Worm (Caenorhabditis elegans) whole organism, L4 larva: ENCODE data around the gene F35H8.4.
A peak's percentile ranks its signal among the peaks of the same experiment; 100 is the strongest.

Experiments
- D1046.2 ChIP-seq: fragments of 200-800 bp; sonication (Bioruptor generic); IDR thresholded peaks from 2 replicates; pipeline ENCODE4 v1.3.6; 2022; ENCODE audit warnings: missing genetic modification characterization, missing compliant biosample characterization
- F37D6.2 ChIP-seq: sonication (generic microtip); optimal IDR thresholded peaks from 2 replicates; lab custom pipeline; 2016; ENCODE audit warnings: mild to moderate bottlenecking, missing genetic modification characterization, missing compliant biosample characterization
- F49E8.2 ChIP-seq: sonication (generic microtip); optimal IDR thresholded peaks from 2 replicates; lab custom pipeline; 2016; ENCODE audit warnings: missing compliant biosample characterization, mild to moderate bottlenecking, missing genetic modification characterization, borderline replicate concordance
- T20F7.1 ChIP-seq: fragments of 200-800 bp; sonication (Bioruptor generic); optimal IDR thresholded peaks from 2 replicates; lab custom pipeline; 2018; ENCODE audit warnings: mild to moderate bottlenecking, missing genetic modification characterization, missing compliant biosample characterization
- aha-1 ChIP-seq: fragments of 150-350 bp; peaks from one replicate; lab custom pipeline; 2014; ENCODE audit warnings: missing biosample characterization, missing genetic modification characterization
- ceh-20 ChIP-seq: fragments of 200-800 bp; sonication (Bioruptor generic); IDR thresholded peaks from 2 replicates; pipeline ENCODE4 v1.3.6; 2022; ENCODE audit warnings: missing genetic modification reagents, missing genetic modification characterization, missing compliant biosample characterization
- ceh-44 ChIP-seq: fragments of 200-800 bp; sonication (Bioruptor generic); IDR thresholded peaks from 2 replicates; pipeline ENCODE4 v1.3.6; 2022; ENCODE audit warnings: missing genetic modification reagents, missing genetic modification characterization, missing compliant biosample characterization
- ctbp-1 ChIP-seq: fragments of 200-800 bp; sonication (Bioruptor generic); IDR thresholded peaks from 2 replicates; pipeline ENCODE4 v1.3.6; 2022; ENCODE audit warnings: missing genetic modification reagents, missing genetic modification characterization, missing compliant biosample characterization
- daf-12 ChIP-seq: fragments of 150-350 bp; optimal IDR thresholded peaks from 2 replicates; lab custom pipeline; 2014; ENCODE audit warnings: missing biosample characterization, missing genetic modification reagents, missing genetic modification characterization
- daf-16 ChIP-seq, 3 experiments: sonication (generic microtip); optimal IDR thresholded peaks; 2 replicates each; lab custom pipeline; 2016 to 2017; ENCODE audit warnings: missing genetic modification characterization in 3 of 3, missing genetic modification reagents in 3 of 3, mild to moderate bottlenecking in 2 of 3, missing compliant biosample characterization in 2 of 3, missing biosample characterization in 1 of 3, moderate library complexity in 1 of 3
- daf-8 ChIP-seq: fragments of 200-800 bp; sonication (Bioruptor generic); IDR thresholded peaks from 2 replicates; pipeline ENCODE4 v1.3.6; 2022; ENCODE audit warnings: missing genetic modification characterization, missing compliant biosample characterization
- dmd-6 ChIP-seq: fragments of 200-800 bp; sonication (Bioruptor generic); IDR thresholded peaks from 2 replicates; pipeline ENCODE4 v1.3.6; 2022; ENCODE audit warnings: missing genetic modification reagents, missing genetic modification characterization, missing compliant biosample characterization
- dmd-8 ChIP-seq: fragments of 200-800 bp; sonication (Bioruptor generic); IDR thresholded peaks from 2 replicates; pipeline ENCODE4 v1.3.6; 2022; ENCODE audit warnings: missing genetic modification characterization, missing compliant biosample characterization
- dmd-9 ChIP-seq: fragments of 200-800 bp; sonication (Bioruptor generic); IDR thresholded peaks from 2 replicates; pipeline ENCODE4 v1.3.6; 2022; ENCODE audit warnings: missing genetic modification reagents, missing genetic modification characterization, missing compliant biosample characterization
- dpl-1 ChIP-seq: fragments of 150-350 bp; optimal IDR thresholded peaks from 2 replicates; lab custom pipeline; 2014; ENCODE audit warnings: missing biosample characterization, missing genetic modification reagents, missing genetic modification characterization
- duxl-1 ChIP-seq: sonication (generic microtip); optimal IDR thresholded peaks from 2 replicates; lab custom pipeline; 2016; ENCODE audit warnings: mild to moderate bottlenecking, missing genetic modification characterization, moderate library complexity, missing compliant biosample characterization; ENCODE audit not compliant: poor library complexity
- dve-1 ChIP-seq: sonication (generic microtip); optimal IDR thresholded peaks from 2 replicates; lab custom pipeline; 2017; ENCODE audit warnings: antibody characterized with exemption, mild to moderate bottlenecking, missing genetic modification characterization, missing compliant biosample characterization; ENCODE audit not compliant: insufficient read depth
- fkh-10 ChIP-seq: fragments of 150-350 bp; optimal IDR thresholded peaks from 2 replicates; lab custom pipeline; 2014; ENCODE audit warnings: missing biosample characterization, missing genetic modification reagents, missing genetic modification characterization
- hif-1 ChIP-seq, 2 experiments: sonication (generic microtip); optimal IDR thresholded peaks; 2 replicates each; lab custom pipeline; 2016 to 2017; ENCODE audit warnings: missing compliant biosample characterization in 2 of 2, missing genetic modification characterization in 2 of 2, missing genetic modification reagents in 2 of 2, missing genotype in 2 of 2, mild to moderate bottlenecking in 1 of 2
- hlh-11 ChIP-seq: fragments of 200-800 bp; sonication (Bioruptor generic); optimal IDR thresholded peaks from 2 replicates; lab custom pipeline; 2018; ENCODE audit warnings: mild to moderate bottlenecking, missing genetic modification characterization, missing compliant biosample characterization
- hlh-30 ChIP-seq: sonication (generic microtip); optimal IDR thresholded peaks from 2 replicates; lab custom pipeline; 2017; ENCODE audit warnings: antibody characterized with exemption, mild to moderate bottlenecking, missing genetic modification characterization, missing compliant biosample characterization; ENCODE audit not compliant: insufficient read depth
- lir-3 ChIP-seq: sonication (generic microtip); optimal IDR thresholded peaks from 2 replicates; lab custom pipeline; 2016; ENCODE audit warnings: mild to moderate bottlenecking, missing genetic modification characterization, missing compliant biosample characterization
- lsy-2 ChIP-seq, 2 experiments: fragments of 150-350 bp in 1 of 2; sonication (generic microtip) in 1 of 2; optimal IDR thresholded peaks; 2 replicates each; lab custom pipeline; 2014 to 2017; ENCODE audit warnings: missing biosample characterization in 2 of 2, missing genetic modification characterization in 2 of 2
- madf-5 ChIP-seq, 2 experiments: fragments of 200-800 bp; sonication (Bioruptor generic); IDR thresholded peaks; 2 replicates each; pipeline ENCODE4 v1.3.6; 2022; ENCODE audit warnings: missing compliant biosample characterization in 2 of 2, missing genetic modification characterization in 2 of 2
- madf-9 ChIP-seq: fragments of 200-800 bp; sonication (Bioruptor generic); conservative IDR thresholded peaks from 2 replicates; pipeline ENCODE4 v1.3.6; 2022; ENCODE audit warnings: missing genetic modification reagents, missing genetic modification characterization, missing compliant biosample characterization
- mdl-1 ChIP-seq, 2 experiments: fragments of 150-350 bp in 1 of 2; sonication (generic microtip) in 1 of 2; optimal IDR thresholded peaks; 2 replicates each; lab custom pipeline; 2014 to 2017; ENCODE audit warnings: missing biosample characterization in 2 of 2, missing genetic modification characterization in 2 of 2
- mxl-2 ChIP-seq: fragments of 200-800 bp; sonication (Bioruptor generic); conservative IDR thresholded peaks from 2 replicates; pipeline ENCODE4 v1.3.6; 2022; ENCODE audit warnings: missing genetic modification reagents, missing genetic modification characterization, missing compliant biosample characterization
- mxl-3 ChIP-seq: fragments of 200-800 bp; sonication (Bioruptor generic); optimal IDR thresholded peaks from 2 replicates; lab custom pipeline; 2018; ENCODE audit warnings: mild to moderate bottlenecking, missing genetic modification characterization, missing compliant biosample characterization
- nhr-10 ChIP-seq: fragments of 150-350 bp; optimal IDR thresholded peaks from 2 replicates; lab custom pipeline; 2014; ENCODE audit warnings: missing biosample characterization, missing genetic modification characterization
- nhr-11 ChIP-seq: fragments of 150-350 bp; optimal IDR thresholded peaks from 2 replicates; lab custom pipeline; 2014; ENCODE audit warnings: missing biosample characterization, missing genetic modification characterization
- nhr-237 ChIP-seq: sonication (generic microtip); optimal IDR thresholded peaks from 2 replicates; lab custom pipeline; 2017; ENCODE audit warnings: missing biosample characterization, missing genetic modification characterization
- nhr-25 ChIP-seq: sonication (generic microtip); optimal IDR thresholded peaks from 2 replicates; lab custom pipeline; 2017; ENCODE audit warnings: missing genetic modification characterization, mild to moderate bottlenecking, missing compliant biosample characterization, antibody characterized with exemption, moderate library complexity, borderline replicate concordance; ENCODE audit not compliant: insufficient read depth
- nhr-28 ChIP-seq: fragments of 150-350 bp; optimal IDR thresholded peaks from 2 replicates; lab custom pipeline; 2014; ENCODE audit warnings: missing biosample characterization, missing genetic modification characterization
- nhr-48 ChIP-seq: sonication (generic microtip); optimal IDR thresholded peaks from 2 replicates; lab custom pipeline; 2016; ENCODE audit warnings: mild to moderate bottlenecking, missing genetic modification characterization, missing compliant biosample characterization
- nhr-76 ChIP-seq: fragments of 150-350 bp; optimal IDR thresholded peaks from 2 replicates; lab custom pipeline; 2014; ENCODE audit warnings: missing biosample characterization, missing genetic modification characterization
- unc-130 ChIP-seq: sonication (generic microtip); optimal IDR thresholded peaks from 2 replicates; lab custom pipeline; 2016; ENCODE audit warnings: missing genetic modification reagents, missing genetic modification characterization, missing compliant biosample characterization
- unc-62 ChIP-seq, 3 experiments: fragments of 150-350 bp in 1 of 3; sonication (generic microtip); optimal IDR thresholded peaks in 2 of 3; peaks in 1 of 3; 1 replicate in 1 of 3; 2 replicates in 2 of 3; lab custom pipeline; 2014 to 2017; ENCODE audit warnings: missing biosample characterization in 3 of 3, missing genetic modification characterization in 3 of 3, missing genetic modification reagents in 3 of 3, missing genotype in 1 of 3
- zip-11 ChIP-seq: fragments of 200-800 bp; sonication (Bioruptor generic); IDR thresholded peaks from 2 replicates; pipeline ENCODE4 v1.3.6; 2022; ENCODE audit warnings: missing genetic modification characterization, missing compliant biosample characterization

F35H8.4 gene

DNA sequence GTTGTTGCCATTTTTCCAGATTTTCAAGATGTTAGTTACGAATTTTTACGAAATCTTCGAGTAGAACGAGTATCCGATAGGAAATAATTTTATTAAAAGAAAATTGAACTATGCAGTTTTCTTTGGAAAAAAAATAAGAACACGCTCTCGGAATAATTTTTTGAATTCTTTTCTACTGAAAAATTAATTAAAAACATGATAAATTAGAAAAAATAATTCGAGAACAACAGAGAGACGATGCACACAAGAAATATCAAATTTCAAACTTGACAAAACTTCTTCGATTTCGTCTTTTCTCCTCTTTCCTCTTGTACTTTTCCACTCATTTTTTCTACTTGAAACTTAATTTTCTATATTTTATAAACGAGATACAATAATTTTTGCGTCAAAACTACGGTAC lies at the start of gene F35H8.4:
F35H8.4 (minus strand) TSS at position 101 of the 400 bp plus-strand sequence.
- TF ChIP-seq ceh-20 (GFP tag; lab: Robert Waterston, UW) (no peak), mxl-2 (GFP tag; lab: Robert Waterston, UW) (no peak), lsy-2 (tag; optimal IDR thresholded peaks at IDR 0.05; lab: Kevin White, UChicago) (peak in 1 of 2 experiments; percentile 2), dpl-1 (GFP tag; lab: Kevin White, UChicago) (no peak)

DNA sequence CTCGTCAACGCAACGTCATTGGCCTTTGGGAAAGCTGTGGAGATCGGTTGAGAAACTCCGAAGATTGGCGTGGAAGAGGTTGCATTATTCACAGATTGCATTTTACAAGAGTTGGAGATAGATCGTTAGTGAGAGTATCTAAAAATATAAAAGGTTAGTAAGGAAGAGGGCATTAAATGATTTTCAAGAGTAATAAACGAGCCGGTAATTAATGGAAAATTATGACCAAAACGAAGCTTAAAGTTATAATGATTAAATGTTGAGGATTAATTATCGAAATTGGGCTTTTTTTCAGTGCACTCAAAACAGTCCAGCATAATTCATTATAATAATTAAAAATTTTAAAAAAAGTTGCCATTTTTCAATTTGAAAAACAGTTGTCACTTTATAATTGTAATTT lies 49.5 kb upstream of the F35H8.4 start, which contains the start of gene pap-2:
pap-2 (minus strand) TSS at position 101 of the 400 bp plus-strand sequence.
- no peak for TF ChIP-seq duxl-1 (tag; lab: Kevin White, UChicago)
- no peak for TF ChIP-seq dmd-6 (GFP tag; lab: Robert Waterston, UW)
- no peak for TF ChIP-seq F49E8.2 (tag; lab: Kevin White, UChicago)
- TF ChIP-seq dmd-9 (GFP tag; lab: Robert Waterston, UW): no peak
- no peak for TF ChIP-seq fkh-10 (GFP tag; lab: Kevin White, UChicago)

DNA sequence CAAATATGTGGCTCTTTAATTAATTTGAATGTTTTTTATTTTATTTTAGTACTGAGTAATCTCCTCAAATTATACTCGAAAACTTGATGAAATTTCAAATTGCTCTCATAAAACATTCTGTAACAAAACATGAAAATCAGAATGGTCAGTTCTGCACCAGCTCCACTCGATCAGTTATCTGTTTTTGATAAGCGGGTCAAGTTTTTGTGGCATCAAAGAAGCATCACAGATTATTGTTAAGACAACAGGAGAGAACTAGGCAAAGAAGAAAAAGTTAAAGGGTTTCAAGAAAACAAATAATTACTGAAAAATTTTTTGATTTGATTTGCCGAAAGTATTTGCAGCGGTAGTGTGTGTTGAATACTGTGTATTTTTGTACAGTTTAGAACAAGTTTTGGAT lies 47.3 kb upstream of the F35H8.4 start:
- TF ChIP-seq dpl-1 (GFP tag; lab: Kevin White, UChicago) (no peak), dmd-6 (GFP tag; lab: Robert Waterston, UW) (peak; percentile 15; the same call in 1 of the 2 replicates), daf-16 (GFP tag; optimal IDR thresholded peaks at IDR 0.05; lab: Kevin White, UChicago) (no peak), daf-16 (tag; optimal IDR thresholded peaks at IDR 0.05; lab: Kevin White, UChicago) (peak; percentile 70), dve-1 (tag; lab: Kevin White, UChicago) (peak; percentile 69), unc-62 (GFP tag; optimal IDR thresholded peaks at IDR 0.05 in 1 of 2; lab: Kevin White, UChicago) (no peak), unc-62 (tag; optimal IDR thresholded peaks at IDR 0.05; lab: Kevin White, UChicago) (no peak), nhr-28 (tag; lab: Kevin White, UChicago) (peak; percentile 42)

DNA sequence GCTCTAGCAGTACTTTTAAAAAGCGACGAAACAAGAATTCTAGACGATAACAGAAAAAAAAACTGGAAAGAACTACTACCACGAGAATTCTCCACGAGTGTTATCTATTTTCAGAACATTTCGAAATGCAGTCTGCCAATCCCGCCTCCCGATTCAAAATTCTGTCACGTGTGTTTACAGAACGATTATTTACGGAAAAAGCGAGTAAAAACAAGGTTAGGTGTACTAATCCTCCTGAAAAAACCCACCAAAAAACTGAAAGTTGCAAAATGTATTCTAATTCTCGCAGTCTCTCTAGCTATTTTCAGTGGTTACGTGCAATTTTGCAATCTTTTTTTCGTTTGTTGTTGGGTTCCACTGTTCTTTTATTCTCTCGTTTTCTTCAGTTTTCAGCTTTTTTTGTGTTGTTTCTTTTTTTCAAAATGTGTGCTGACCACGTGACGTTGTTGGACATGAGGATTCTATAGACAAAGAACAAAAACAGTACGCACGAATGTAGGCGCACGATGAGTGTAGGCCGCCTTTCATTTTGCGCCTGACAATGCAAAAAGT lies 46.7 kb upstream of the F35H8.4 start:
- TF ChIP-seq hlh-11 (tag; lab: Kevin White, UChicago) (peak; percentile 38), daf-16 (GFP tag; optimal IDR thresholded peaks at IDR 0.05; lab: Kevin White, UChicago) (no peak), daf-16 (tag; optimal IDR thresholded peaks at IDR 0.05; lab: Kevin White, UChicago) (peak; percentile 63), ctbp-1 (GFP tag; lab: Robert Waterston, UW) (no peak), nhr-10 (tag; lab: Kevin White, UChicago) (no peak), mdl-1 (tag; optimal IDR thresholded peaks at IDR 0.05; lab: Kevin White, UChicago) (peak in 1 of 2 experiments; percentile 77), dve-1 (tag; lab: Kevin White, UChicago) (peak; percentile 67), hif-1 (tag; optimal IDR thresholded peaks at IDR 0.05; lab: Kevin White, UChicago) (peak; percentile 57 to 97), nhr-11 (peak; percentile 59), dmd-6 (GFP tag; lab: Robert Waterston, UW) (peak; percentile 36), hlh-30 (tag; lab: Kevin White, UChicago) (peak; percentile 36), aha-1 (tag; lab: Kevin White, UChicago) (peak; percentile 94), T20F7.1 (peak; percentile 2), unc-62 (GFP tag; optimal IDR thresholded peaks at IDR 0.05 in 1 of 2; lab: Kevin White, UChicago) (no peak), unc-62 (tag; optimal IDR thresholded peaks at IDR 0.05; lab: Kevin White, UChicago) (no peak)

DNA sequence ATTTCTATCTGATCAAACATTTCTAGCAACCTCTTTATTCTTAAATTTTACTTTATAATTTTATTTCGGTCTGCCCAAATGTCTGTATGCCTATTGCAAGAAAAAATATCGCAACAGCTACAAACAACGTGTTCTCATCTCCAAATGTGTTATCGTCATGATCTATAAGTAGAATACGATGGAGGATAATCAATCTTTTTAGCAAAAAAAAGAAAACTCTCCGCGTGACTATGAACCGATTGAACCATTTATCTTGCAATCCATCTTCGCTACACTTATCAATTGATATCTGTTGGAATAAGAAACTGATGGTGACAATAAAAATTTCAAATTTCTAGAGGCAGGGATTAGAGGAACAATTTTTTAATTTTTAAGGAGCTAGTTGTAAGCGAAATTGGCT lies 46.1 kb upstream of the F35H8.4 start:
- peak; percentile 44 for TF ChIP-seq mxl-3 (GFP tag; lab: Kevin White, UChicago)
- no peak for TF ChIP-seq daf-8 (GFP tag; lab: Robert Waterston, UW)
- no peak for TF ChIP-seq unc-130 (GFP tag; lab: Kevin White, UChicago)
- TF ChIP-seq nhr-25 (tag; lab: Kevin White, UChicago): no peak
- TF ChIP-seq nhr-76: no peak
- TF ChIP-seq madf-9: no peak
- TF ChIP-seq F37D6.2 (tag; lab: Kevin White, UChicago): no peak
- TF ChIP-seq madf-5 (GFP tag; IDR thresholded peaks at IDR 0.05; lab: Robert Waterston, UW): no peak
- peak; percentile 61 for TF ChIP-seq nhr-28 (tag; lab: Kevin White, UChicago)
- TF ChIP-seq nhr-48 (tag; lab: Kevin White, UChicago): no peak
- peak in 1 of 2 experiments; percentile 8 for TF ChIP-seq unc-62 (GFP tag; optimal IDR thresholded peaks at IDR 0.05 in 1 of 2; lab: Kevin White, UChicago)
- TF ChIP-seq unc-62 (tag; optimal IDR thresholded peaks at IDR 0.05; lab: Kevin White, UChicago): no peak
- no peak for TF ChIP-seq dpl-1 (GFP tag; lab: Kevin White, UChicago)
- no peak for TF ChIP-seq zip-11 (GFP tag; lab: Robert Waterston, UW)
- TF ChIP-seq ceh-44 (GFP tag; lab: Robert Waterston, UW): no peak
- no peak for TF ChIP-seq daf-12 (tag; lab: Kevin White, UChicago)
- TF ChIP-seq dmd-8: no peak
- TF ChIP-seq hif-1 (tag; optimal IDR thresholded peaks at IDR 0.05; lab: Kevin White, UChicago): no peak
- no peak for TF ChIP-seq D1046.2 (GFP tag; lab: Robert Waterston, UW)
- TF ChIP-seq nhr-237 (tag; lab: Kevin White, UChicago): no peak
- no peak for TF ChIP-seq lir-3
